Worm (Caenorhabditis elegans) whole organism, young adult: ENCODE results near the gene str-181.

Source experiments
- C17E4.6 ChIP-seq: fragments of 200-800 bp; sonication (Bioruptor generic); IDR thresholded peaks from 2 replicates; pipeline ENCODE4 v1.3.6; 2022; ENCODE audit warnings: missing genetic modification reagents, missing genetic modification characterization, missing compliant biosample characterization
- D2030.7 ChIP-seq: fragments of 200-800 bp; sonication (Bioruptor generic); IDR thresholded peaks from 2 replicates; pipeline ENCODE4 v1.3.6; 2022; ENCODE audit warnings: missing genetic modification reagents, missing genetic modification characterization, missing compliant biosample characterization
- F49E8.2 ChIP-seq: sonication (generic microtip); optimal IDR thresholded peaks from 3 replicates; lab custom pipeline; 2017; ENCODE audit warnings: missing genetic modification characterization, mild to moderate bottlenecking, missing compliant biosample characterization, antibody characterized with exemption, moderate library complexity; ENCODE audit not compliant: insufficient read depth
- F57A8.1 ChIP-seq: fragments of 200-800 bp; sonication (Bioruptor generic); optimal IDR thresholded peaks from 2 replicates; lab custom pipeline; 2018; ENCODE audit warnings: mild to moderate bottlenecking, missing genetic modification characterization, moderate library complexity, missing compliant biosample characterization
- Y53F4B.3 ChIP-seq: fragments of 200-800 bp; sonication (Bioruptor generic); IDR thresholded peaks from 2 replicates; pipeline ENCODE4 v1.3.6; 2022; ENCODE audit warnings: missing genetic modification reagents, missing genetic modification characterization, missing compliant biosample characterization
- attf-3 ChIP-seq: fragments of 200-800 bp; sonication (Bioruptor generic); conservative IDR thresholded peaks from 2 replicates; pipeline ENCODE4 v1.3.6; 2022; ENCODE audit warnings: missing genetic modification reagents, missing genetic modification characterization, missing compliant biosample characterization
- attf-5 ChIP-seq: fragments of 200-800 bp; sonication (Bioruptor generic); optimal IDR thresholded peaks from 2 replicates; lab custom pipeline; 2018; ENCODE audit warnings: mild to moderate bottlenecking, missing genetic modification characterization, missing compliant biosample characterization
- attf-6 ChIP-seq: fragments of 200-800 bp; sonication (Bioruptor generic); IDR thresholded peaks from 2 replicates; pipeline ENCODE4 v1.3.6; 2022; ENCODE audit warnings: missing genetic modification reagents, missing genetic modification characterization, missing compliant biosample characterization
- ceh-27 ChIP-seq: fragments of 200-800 bp; sonication (Bioruptor generic); optimal IDR thresholded peaks from 2 replicates; lab custom pipeline; 2018; ENCODE audit warnings: mild to moderate bottlenecking, missing genetic modification characterization, moderate library complexity, missing compliant biosample characterization
- dpl-1 ChIP-seq: fragments of 150-350 bp; optimal IDR thresholded peaks from 2 replicates; lab custom pipeline; 2014; ENCODE audit warnings: missing biosample characterization, missing genetic modification reagents, missing genetic modification characterization
- efl-1 ChIP-seq: fragments of 150-350 bp; optimal IDR thresholded peaks from 2 replicates; lab custom pipeline; 2014; ENCODE audit warnings: missing biosample characterization, missing genetic modification reagents, missing genetic modification characterization
- egl-44 ChIP-seq: fragments of 200-800 bp; sonication (Bioruptor generic); IDR thresholded peaks from 2 replicates; pipeline ENCODE4 v1.3.6; 2022; ENCODE audit warnings: missing genetic modification reagents, missing genetic modification characterization, missing compliant biosample characterization
- gei-17 ChIP-seq: fragments of 200-800 bp; sonication (Bioruptor generic); optimal IDR thresholded peaks from 2 replicates; lab custom pipeline; 2018; ENCODE audit warnings: mild to moderate bottlenecking, missing genetic modification characterization, missing compliant biosample characterization
- hlh-12 ChIP-seq: sonication (generic microtip); optimal IDR thresholded peaks from 2 replicates; lab custom pipeline; 2016; ENCODE audit warnings: missing genetic modification characterization, missing compliant biosample characterization
- hlh-26 ChIP-seq: fragments of 200-800 bp; sonication (Bioruptor generic); conservative IDR thresholded peaks from 2 replicates; pipeline ENCODE4 v1.3.6; 2022; ENCODE audit warnings: missing genetic modification reagents, missing genetic modification characterization, missing compliant biosample characterization
- let-607 ChIP-seq, 2 experiments: fragments of 200-800 bp in 1 of 2; sonication (Bioruptor generic) in 1 of 2; sonication (generic microtip) in 1 of 2; optimal IDR thresholded peaks; 2 replicates each; lab custom pipeline; 2016 to 2018; ENCODE audit warnings: mild to moderate bottlenecking in 2 of 2, missing compliant biosample characterization in 2 of 2, missing genetic modification characterization in 2 of 2, moderate library complexity in 2 of 2, missing genotype in 1 of 2
- madf-10 ChIP-seq: sonication (generic microtip); optimal IDR thresholded peaks from 2 replicates; lab custom pipeline; 2016; ENCODE audit warnings: mild to moderate bottlenecking, missing genetic modification characterization, missing compliant biosample characterization
- mxl-1 ChIP-seq: sonication (generic microtip); optimal IDR thresholded peaks from 2 replicates; lab custom pipeline; 2016; ENCODE audit warnings: missing genetic modification characterization, missing compliant biosample characterization
- nfya-1 ChIP-seq: sonication (generic microtip); optimal IDR thresholded peaks from 2 replicates; lab custom pipeline; 2017; ENCODE audit warnings: antibody characterized with exemption, missing compliant biosample characterization, missing genetic modification characterization, borderline replicate concordance; ENCODE audit not compliant: insufficient read depth
- nfya-2 ChIP-seq: fragments of 200-800 bp; sonication (Bioruptor generic); IDR thresholded peaks from 2 replicates; pipeline ENCODE4 v1.3.6; 2022; ENCODE audit warnings: missing genetic modification reagents, missing genetic modification characterization, missing compliant biosample characterization
- nhr-80 ChIP-seq: sonication (generic microtip); optimal IDR thresholded peaks from 2 replicates; lab custom pipeline; 2016; ENCODE audit warnings: missing genetic modification characterization, missing compliant biosample characterization
- pbrm-1 ChIP-seq: fragments of 200-800 bp; sonication (Bioruptor generic); IDR thresholded peaks from 2 replicates; pipeline ENCODE4 v1.3.6; 2022; ENCODE audit warnings: missing genetic modification reagents, missing genetic modification characterization, missing compliant biosample characterization
- pha-4 ChIP-seq: fragments of 150-350 bp; sonication (generic microtip); optimal IDR thresholded peaks from 2 replicates; lab custom pipeline; 2014; ENCODE audit warnings: missing biosample characterization, missing genetic modification reagents, missing genetic modification characterization
- repo-1 ChIP-seq: sonication (generic microtip); optimal IDR thresholded peaks from 2 replicates; lab custom pipeline; 2017; ENCODE audit warnings: mild to moderate bottlenecking, missing genetic modification characterization, missing compliant biosample characterization
- zfh-2 ChIP-seq: fragments of 200-800 bp; sonication (Bioruptor generic); conservative IDR thresholded peaks from 2 replicates; pipeline ENCODE4 v1.3.6; 2022; ENCODE audit warnings: missing genetic modification reagents, missing genetic modification characterization, missing compliant biosample characterization
- ztf-22 ChIP-seq: fragments of 200-800 bp; sonication (Bioruptor generic); optimal IDR thresholded peaks from 2 replicates; lab custom pipeline; 2018; ENCODE audit warnings: mild to moderate bottlenecking, missing genetic modification characterization, moderate library complexity, missing compliant biosample characterization

str-181 gene

DNA sequence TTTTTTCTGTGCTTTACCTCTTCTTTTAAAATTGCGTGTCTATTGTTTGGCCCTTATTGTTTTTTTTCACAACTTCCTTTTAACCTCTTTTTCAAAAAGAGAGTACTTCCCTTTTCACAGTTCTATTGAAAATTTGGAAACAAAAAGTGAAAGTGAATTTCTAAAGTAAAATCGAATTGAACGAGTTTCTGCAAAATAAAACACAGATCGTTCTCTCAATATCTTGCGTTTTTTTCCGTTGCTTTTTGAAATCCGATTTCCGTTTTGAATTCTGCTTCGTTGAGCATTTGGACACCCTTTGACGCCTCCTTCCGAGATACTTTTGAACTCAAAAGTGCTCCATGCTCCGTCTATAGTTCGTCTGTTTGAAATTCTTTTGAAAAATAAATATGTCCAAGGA lies 42.2 kb downstream of the str-181 start:
- TF ChIP-seq nhr-80 (tag; lab: Kevin White, UChicago) (no peak), attf-5 (GFP tag; lab: Kevin White, UChicago) (no peak), D2030.7 (no peak), F49E8.2 (tag; lab: Kevin White, UChicago) (no peak), dpl-1 (GFP tag; lab: Kevin White, UChicago) (no peak), efl-1 (GFP tag; lab: Kevin White, UChicago) (no peak), repo-1 (tag; lab: Kevin White, UChicago) (no peak), mxl-1 (tag; lab: Kevin White, UChicago) (no peak), egl-44 (no peak), hlh-12 (tag; lab: Kevin White, UChicago) (no peak), hlh-26 (GFP tag; lab: Robert Waterston, UW) (no peak), pha-4 (tag; lab: Kevin White, UChicago) (no peak), madf-10 (tag; lab: Kevin White, UChicago) (no peak)

DNA sequence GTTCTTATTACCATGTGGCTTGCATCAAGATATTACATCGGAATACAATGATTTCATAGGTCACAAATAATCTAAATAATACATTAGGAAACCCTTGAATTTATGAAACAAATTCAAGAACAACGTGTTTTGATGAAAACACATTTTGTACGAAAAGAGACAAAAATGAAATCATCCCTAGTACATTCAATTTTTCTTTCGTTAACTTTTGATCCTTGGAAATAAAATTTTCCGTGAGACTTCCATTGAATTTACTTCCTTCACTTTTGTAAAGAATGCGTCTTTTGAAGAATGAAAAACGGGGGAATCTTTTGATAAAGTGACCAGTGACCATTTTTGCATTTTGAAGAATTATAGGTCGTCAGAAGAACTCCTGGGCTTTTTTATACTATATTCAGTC lies 44.8 kb downstream of the str-181 start:
- TF ChIP-seq Y53F4B.3: no peak
- no peak for TF ChIP-seq zfh-2
- TF ChIP-seq C17E4.6: no peak
- TF ChIP-seq F57A8.1 (GFP tag; lab: Kevin White, UChicago): no peak
- TF ChIP-seq nfya-2 (GFP tag; lab: Robert Waterston, UW): no peak

DNA sequence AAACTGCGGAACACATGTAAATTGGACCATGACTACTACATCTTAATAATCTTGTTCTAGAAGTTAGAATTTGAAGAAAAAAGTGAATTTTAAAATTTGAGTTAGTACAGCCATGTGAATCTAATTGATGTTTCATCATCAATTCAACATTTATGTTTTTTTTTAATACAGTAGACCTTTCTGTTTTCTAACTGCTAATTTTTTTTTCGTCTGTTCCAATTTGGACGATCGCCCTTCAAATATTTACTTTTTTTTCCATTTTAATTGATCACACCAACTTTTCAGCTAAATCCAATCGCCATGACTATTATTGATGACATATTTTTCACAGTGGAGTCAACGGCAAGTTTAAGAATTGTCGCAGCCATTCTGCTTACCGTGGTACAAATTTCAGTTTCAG lies 47.9 kb downstream of the str-181 start, which contains the start of gene srx-116:
Gene srx-116, plus strand, starts transcription at position 301 of the 400 bp plus-strand sequence.
- TF ChIP-seq nfya-1 (tag; lab: Kevin White, UChicago) (no peak), pbrm-1 (GFP tag; lab: Robert Waterston, UW) (no peak), nfya-2 (GFP tag; lab: Robert Waterston, UW) (no peak)

DNA sequence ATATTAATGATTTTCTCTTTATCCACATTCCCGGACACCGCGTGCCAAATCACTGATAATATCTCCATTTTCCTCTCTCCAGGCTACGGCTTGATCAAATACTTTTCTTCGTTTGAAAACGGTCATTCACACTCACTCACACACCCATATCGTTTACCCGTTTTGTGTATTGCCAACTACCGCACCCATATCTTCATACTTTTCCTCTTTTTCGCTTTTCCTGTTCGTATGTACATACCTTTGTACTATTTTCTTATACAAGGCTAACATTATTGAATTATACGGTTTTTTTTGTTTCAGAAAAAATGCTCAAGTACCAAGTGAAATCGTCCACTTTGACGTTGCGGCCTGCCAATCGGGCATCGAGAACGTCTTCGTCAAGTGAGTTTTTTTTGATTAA lies 50.6 kb downstream of the str-181 start, which contains the start of gene W05B10.4:
Gene W05B10.4, plus strand, starts transcription at position 301 of the 400 bp plus-strand sequence.
- no peak for TF ChIP-seq attf-3 (GFP tag; lab: Robert Waterston, UW)
- no peak for TF ChIP-seq attf-6 (GFP tag; lab: Robert Waterston, UW)
- peak; percentile 10 for TF ChIP-seq ceh-27
- no peak for TF ChIP-seq efl-1 (GFP tag; lab: Kevin White, UChicago)
- TF ChIP-seq, all 124 proteins: peak for 1

DNA sequence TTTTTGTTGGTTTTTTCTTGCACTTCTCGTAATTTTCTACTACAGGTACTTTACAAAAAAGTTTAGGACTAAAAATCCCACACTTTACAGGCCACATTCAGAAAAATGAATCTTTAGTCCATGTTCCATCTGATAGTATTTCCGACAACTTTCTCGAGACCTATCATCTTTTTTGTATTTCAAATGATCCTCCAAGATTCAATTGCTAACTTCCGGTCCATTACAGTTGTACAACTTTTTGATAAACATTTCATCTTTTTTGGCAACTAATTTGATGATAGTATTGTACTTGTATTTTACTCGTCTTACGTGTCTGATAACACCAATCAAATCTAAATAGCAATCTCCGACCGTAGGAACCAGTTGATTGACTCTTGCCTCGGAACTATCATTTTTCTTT lies 51.1 kb downstream of the str-181 start:
- TF ChIP-seq let-607 (tag; optimal IDR thresholded peaks at IDR 0.05; lab: Kevin White, UChicago): no peak
- TF ChIP-seq ztf-22 (GFP tag; lab: Kevin White, UChicago): no peak
- TF ChIP-seq gei-17: no peak
